Worm (Caenorhabditis elegans) whole organism, L4 larva: ENCODE results near the gene T19B10.2.
A peak's percentile ranks its signal among the peaks of the same experiment; 100 is the strongest.

Source experiments
- F44E2.7 ChIP-seq: fragments of 200-800 bp; sonication (Bioruptor generic); IDR thresholded peaks from 2 replicates; pipeline ENCODE4 v2.1.2; 2022; ENCODE audit warnings: missing genetic modification characterization, missing compliant biosample characterization
- F49E8.2 ChIP-seq: sonication (generic microtip); optimal IDR thresholded peaks from 2 replicates; lab custom pipeline; 2016; ENCODE audit warnings: missing compliant biosample characterization, mild to moderate bottlenecking, missing genetic modification characterization, borderline replicate concordance
- R02D3.7 ChIP-seq: fragments of 150-350 bp; sonication (generic microtip); optimal IDR thresholded peaks from 3 replicates; lab custom pipeline; 2014; ENCODE audit warnings: missing biosample characterization, missing genetic modification characterization
- Y48G9A.11 ChIP-seq: fragments of 200-800 bp; sonication (Bioruptor generic); IDR thresholded peaks from 2 replicates; pipeline ENCODE4 v1.3.6; 2022; ENCODE audit warnings: missing genetic modification reagents, missing genetic modification characterization, missing compliant biosample characterization
- ZK337.2 ChIP-seq: fragments of 200-800 bp; sonication (Bioruptor generic); IDR thresholded peaks from 2 replicates; pipeline ENCODE4 v1.3.6; 2022; ENCODE audit warnings: missing genetic modification reagents, missing genetic modification characterization, missing compliant biosample characterization
- arid-1 ChIP-seq: fragments of 200-800 bp; sonication (Bioruptor generic); conservative IDR thresholded peaks from 2 replicates; pipeline ENCODE4 v1.3.6; 2022; ENCODE audit warnings: missing genetic modification reagents, missing genetic modification characterization, missing compliant biosample characterization
- ceh-20 ChIP-seq: fragments of 200-800 bp; sonication (Bioruptor generic); IDR thresholded peaks from 2 replicates; pipeline ENCODE4 v1.3.6; 2022; ENCODE audit warnings: missing genetic modification reagents, missing genetic modification characterization, missing compliant biosample characterization
- ceh-32 ChIP-seq: sonication (generic microtip); optimal IDR thresholded peaks from 2 replicates; lab custom pipeline; 2016; ENCODE audit warnings: mild to moderate bottlenecking, missing genetic modification characterization, missing compliant biosample characterization; ENCODE audit not compliant: poor library complexity
- ces-1 ChIP-seq: fragments of 150-350 bp; sonication (generic microtip); optimal IDR thresholded peaks from 4 replicates; lab custom pipeline; 2014; ENCODE audit warnings: missing biosample characterization, missing genetic modification reagents, missing genetic modification characterization
- cey-2 ChIP-seq: sonication (generic microtip); optimal IDR thresholded peaks from 3 replicates; lab custom pipeline; 2017; ENCODE audit warnings: missing genetic modification characterization, mild to moderate bottlenecking, missing compliant biosample characterization, antibody characterized with exemption, borderline replicate concordance; ENCODE audit not compliant: insufficient read depth
- ctbp-1 ChIP-seq: fragments of 200-800 bp; sonication (Bioruptor generic); IDR thresholded peaks from 2 replicates; pipeline ENCODE4 v1.3.6; 2022; ENCODE audit warnings: missing genetic modification reagents, missing genetic modification characterization, missing compliant biosample characterization
- daf-8 ChIP-seq: fragments of 200-800 bp; sonication (Bioruptor generic); IDR thresholded peaks from 2 replicates; pipeline ENCODE4 v1.3.6; 2022; ENCODE audit warnings: missing genetic modification characterization, missing compliant biosample characterization
- dmd-8 ChIP-seq: fragments of 200-800 bp; sonication (Bioruptor generic); IDR thresholded peaks from 2 replicates; pipeline ENCODE4 v1.3.6; 2022; ENCODE audit warnings: missing genetic modification characterization, missing compliant biosample characterization
- dve-1 ChIP-seq: sonication (generic microtip); optimal IDR thresholded peaks from 2 replicates; lab custom pipeline; 2017; ENCODE audit warnings: antibody characterized with exemption, mild to moderate bottlenecking, missing genetic modification characterization, missing compliant biosample characterization; ENCODE audit not compliant: insufficient read depth
- egl-27 ChIP-seq: sonication (generic microtip); optimal IDR thresholded peaks from 3 replicates; lab custom pipeline; 2017; ENCODE audit warnings: missing biosample characterization, missing genetic modification reagents, missing genetic modification characterization
- fkh-10 ChIP-seq: fragments of 150-350 bp; optimal IDR thresholded peaks from 2 replicates; lab custom pipeline; 2014; ENCODE audit warnings: missing biosample characterization, missing genetic modification reagents, missing genetic modification characterization
- fos-1 ChIP-seq: fragments of 150-350 bp; optimal IDR thresholded peaks from 2 replicates; lab custom pipeline; 2014; ENCODE audit warnings: missing biosample characterization, missing genetic modification characterization
- gei-8 ChIP-seq: fragments of 200-800 bp; sonication (Bioruptor generic); optimal IDR thresholded peaks from 2 replicates; lab custom pipeline; 2018; ENCODE audit warnings: mild to moderate bottlenecking, missing genetic modification characterization, missing compliant biosample characterization
- hif-1 ChIP-seq, 2 experiments: sonication (generic microtip); optimal IDR thresholded peaks; 2 replicates each; lab custom pipeline; 2016 to 2017; ENCODE audit warnings: missing compliant biosample characterization in 2 of 2, missing genetic modification characterization in 2 of 2, missing genetic modification reagents in 2 of 2, missing genotype in 2 of 2, mild to moderate bottlenecking in 1 of 2
- hlh-11 ChIP-seq: fragments of 200-800 bp; sonication (Bioruptor generic); optimal IDR thresholded peaks from 2 replicates; lab custom pipeline; 2018; ENCODE audit warnings: mild to moderate bottlenecking, missing genetic modification characterization, missing compliant biosample characterization
- hlh-30 ChIP-seq: sonication (generic microtip); optimal IDR thresholded peaks from 2 replicates; lab custom pipeline; 2017; ENCODE audit warnings: antibody characterized with exemption, mild to moderate bottlenecking, missing genetic modification characterization, missing compliant biosample characterization; ENCODE audit not compliant: insufficient read depth
- lim-7 ChIP-seq: fragments of 200-800 bp; sonication (Bioruptor generic); IDR thresholded peaks from 2 replicates; pipeline ENCODE4 v1.3.6; 2022; ENCODE audit warnings: missing genetic modification characterization, missing compliant biosample characterization
- lsy-2 ChIP-seq, 2 experiments: fragments of 150-350 bp in 1 of 2; sonication (generic microtip) in 1 of 2; optimal IDR thresholded peaks; 2 replicates each; lab custom pipeline; 2014 to 2017; ENCODE audit warnings: missing biosample characterization in 2 of 2, missing genetic modification characterization in 2 of 2
- mes-2 ChIP-seq: sonication (generic microtip); optimal IDR thresholded peaks from 2 replicates; lab custom pipeline; 2016; ENCODE audit warnings: missing genotype, mild to moderate bottlenecking, missing genetic modification characterization, missing compliant biosample characterization; ENCODE audit not compliant: poor library complexity, severe bottlenecking
- nhr-10 ChIP-seq: fragments of 150-350 bp; optimal IDR thresholded peaks from 2 replicates; lab custom pipeline; 2014; ENCODE audit warnings: missing biosample characterization, missing genetic modification characterization
- nhr-11 ChIP-seq: fragments of 150-350 bp; optimal IDR thresholded peaks from 2 replicates; lab custom pipeline; 2014; ENCODE audit warnings: missing biosample characterization, missing genetic modification characterization
- nhr-28 ChIP-seq: fragments of 150-350 bp; optimal IDR thresholded peaks from 2 replicates; lab custom pipeline; 2014; ENCODE audit warnings: missing biosample characterization, missing genetic modification characterization
- nhr-41 ChIP-seq: fragments of 200-800 bp; sonication (Bioruptor generic); IDR thresholded peaks from 2 replicates; pipeline ENCODE4 v1.3.6; 2022; ENCODE audit warnings: missing genetic modification reagents, missing genetic modification characterization, missing compliant biosample characterization
- nhr-42 ChIP-seq: fragments of 200-800 bp; sonication (Bioruptor generic); IDR thresholded peaks from 2 replicates; pipeline ENCODE4 v1.3.6; 2022; ENCODE audit warnings: missing genetic modification characterization, missing compliant biosample characterization
- nhr-76 ChIP-seq: fragments of 150-350 bp; optimal IDR thresholded peaks from 2 replicates; lab custom pipeline; 2014; ENCODE audit warnings: missing biosample characterization, missing genetic modification characterization
- set-16 ChIP-seq: fragments of 200-800 bp; sonication (Bioruptor generic); IDR thresholded peaks from 2 replicates; pipeline ENCODE4 v1.3.6; 2022; ENCODE audit warnings: missing genetic modification reagents, missing genetic modification characterization, missing compliant biosample characterization
- snpc-1.2 ChIP-seq: fragments of 200-800 bp; sonication (Bioruptor generic); IDR thresholded peaks from 2 replicates; pipeline ENCODE4 v1.3.6; 2022; ENCODE audit warnings: missing genetic modification reagents, missing genetic modification characterization, missing compliant biosample characterization
- snpc-4 ChIP-seq: fragments of 150-350 bp; optimal IDR thresholded peaks from 2 replicates; lab custom pipeline; 2014; ENCODE audit warnings: missing biosample characterization, missing genetic modification characterization
- tag-97 ChIP-seq: fragments of 200-800 bp; sonication (Bioruptor generic); IDR thresholded peaks from 2 replicates; pipeline ENCODE4 v1.3.6; 2022; ENCODE audit warnings: missing genetic modification characterization, missing compliant biosample characterization
- zag-1 ChIP-seq: fragments of 150-350 bp; optimal IDR thresholded peaks from 2 replicates; lab custom pipeline; 2014; ENCODE audit warnings: missing biosample characterization, missing genetic modification characterization
- zfp-2 ChIP-seq: sonication (generic microtip); optimal IDR thresholded peaks from 2 replicates; lab custom pipeline; 2016; ENCODE audit warnings: mild to moderate bottlenecking, missing genetic modification characterization, missing compliant biosample characterization
- ztf-11 ChIP-seq: fragments of 150-350 bp; optimal IDR thresholded peaks from 2 replicates; lab custom pipeline; 2014; ENCODE audit warnings: missing biosample characterization, missing genetic modification characterization

The T19B10.2 gene

ce11 chrV:11220936-11221335, at the start of gene T19B10.2:
Gene T19B10.2 (plus strand): TSS chrV:11221302.
- TF ChIP-seq hlh-30 (no peak), mes-2 (no peak), snpc-1.2 (GFP tag; lab: Robert Waterston, UW) (no peak), nhr-28 (tag; lab: Kevin White, UChicago) (no peak), nhr-41 (GFP tag; lab: Robert Waterston, UW) (no peak), zfp-2 (tag; lab: Kevin White, UChicago) (no peak), snpc-4 (tag; lab: Kevin White, UChicago) (no peak), dve-1 (tag; lab: Kevin White, UChicago) (no peak), fkh-10 (GFP tag; lab: Kevin White, UChicago) (no peak), fos-1 (tag; lab: Kevin White, UChicago) (no peak), gei-8 (GFP tag; lab: Kevin White, UChicago) (no peak), nhr-42 (GFP tag; lab: Robert Waterston, UW) (no peak), lim-7 (no peak), R02D3.7 (tag; lab: Kevin White, UChicago) (no peak), nhr-76 (no peak)

ce11 chrV:11171906-11172305, 49.2 kb upstream of the T19B10.2 start, which contains the start of gene T19C4.5:
Gene T19C4.5 (plus strand): TSS chrV:11172213.
- TF ChIP-seq ceh-32 (tag; lab: Kevin White, UChicago) (no peak), R02D3.7 (tag; lab: Kevin White, UChicago) (no peak), Y48G9A.11 (no peak), hlh-11 (peak; percentile 22), zag-1 (tag; lab: Kevin White, UChicago) (no peak), tag-97 (GFP tag; lab: Robert Waterston, UW) (no peak), zfp-2 (tag; lab: Kevin White, UChicago) (no peak), egl-27 (tag; lab: Kevin White, UChicago) (no peak), set-16 (GFP tag; lab: Robert Waterston, UW) (no peak), nhr-11 (tag; lab: Kevin White, UChicago) (peak; percentile 50), dmd-8 (GFP tag; lab: Robert Waterston, UW) (no peak), ceh-20 (GFP tag; lab: Robert Waterston, UW) (no peak)

- TF ChIP-seq ztf-11 (tag; lab: Kevin White, UChicago) (no peak), F49E8.2 (no peak), nhr-10 (tag; lab: Kevin White, UChicago) (no peak), arid-1 (GFP tag; lab: Robert Waterston, UW) (no peak), ZK337.2 (no peak), F44E2.7 (no peak), hif-1 (tag; optimal IDR thresholded peaks at IDR 0.05; lab: Kevin White, UChicago) (no peak), cey-2 (tag; lab: Kevin White, UChicago) (no peak), ces-1 (GFP tag; lab: Kevin White, UChicago) (peak; percentile 47), lsy-2 (tag; optimal IDR thresholded peaks at IDR 0.05; lab: Kevin White, UChicago) (no peak), ceh-20 (GFP tag; lab: Robert Waterston, UW) (no peak), ctbp-1 (GFP tag; lab: Robert Waterston, UW) (no peak), fkh-10 (GFP tag; lab: Kevin White, UChicago) (peak; percentile 51), set-16 (GFP tag; lab: Robert Waterston, UW) (no peak), daf-8 (GFP tag; lab: Robert Waterston, UW) (no peak)
- TF ChIP-seq, all 104 proteins: peak for 2
These were observed 48.4 kb upstream of the T19B10.2 start for ce11 chrV:11172667-11173066.
